Worm (Caenorhabditis elegans): ENCODE data around the gene Y57G11C.1147.

Y57G11C.1147 gene

DNA sequence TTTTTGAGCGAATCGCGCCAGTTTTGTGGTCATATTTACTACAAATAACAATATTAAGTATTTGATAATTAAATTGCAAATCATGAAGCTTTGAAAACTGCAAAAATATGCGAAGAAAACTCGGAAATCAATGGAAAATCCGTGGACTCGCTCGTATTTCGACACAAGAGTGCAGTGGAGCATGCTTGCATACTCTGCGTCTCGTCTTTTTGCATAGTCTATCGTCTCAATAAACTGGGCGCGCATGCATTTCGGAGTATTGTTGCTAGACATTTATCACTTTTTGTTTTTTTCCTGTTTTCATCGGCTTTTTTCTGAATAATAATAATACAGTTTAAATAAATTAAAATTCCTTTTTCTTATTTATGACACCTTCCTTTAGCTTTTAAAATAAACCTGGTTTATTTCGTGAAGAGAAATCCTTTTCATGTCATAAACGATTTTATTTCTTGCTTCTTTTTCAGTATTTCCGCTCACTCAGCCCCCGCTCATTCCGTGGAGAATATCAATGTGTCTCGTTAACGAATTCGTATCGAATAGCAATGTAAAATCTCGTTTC, 29.5 kb downstream of the Y57G11C.1147 start, which contains the start of the genes mrps-7 and Y57G11C.3:
TSS of gene mrps-7 (minus strand) at position 38 of the 559 bp plus-strand sequence.
TSS of gene Y57G11C.3 (plus strand) at position 509 of the 559 bp plus-strand sequence.
- TF ChIP-seq unc-42 (tag; optimal IDR thresholded peaks at IDR 0.05) (peak; percentile 49), pha-4 (tag; optimal IDR thresholded peaks at IDR 0.05) (no peak), lin-11 (tag; optimal IDR thresholded peaks at IDR 0.05) (no peak), fax-1 (tag; optimal IDR thresholded peaks at IDR 0.05) (no peak), dmd-4 (tag; optimal IDR thresholded peaks at IDR 0.05; ENCODE audit: borderline replicate concordance) (no peak), ref-2 (tag; optimal IDR thresholded peaks at IDR 0.05) (no peak), hlh-30 (tag; optimal IDR thresholded peaks at IDR 0.05; ENCODE audit: insufficient read depth) (peak; percentile 44), sox-4 (tag; optimal IDR thresholded peaks at IDR 0.05) (no peak), ceh-48 (tag; optimal IDR thresholded peaks at IDR 0.05) (peak; percentile 72), mec-3 (tag; optimal IDR thresholded peaks at IDR 0.05; ENCODE audit: borderline replicate concordance) (no peak), ceh-6 (GFP tag; optimal IDR thresholded peaks at IDR 0.05) (no peak), pag-3 (tag; optimal IDR thresholded peaks at IDR 0.05; ENCODE audit: borderline replicate concordance) (no peak), ets-4 (tag; optimal IDR thresholded peaks at IDR 0.05) (no peak), pqm-1 (tag; optimal IDR thresholded peaks at IDR 0.05) (no peak), ceh-22 (tag; optimal IDR thresholded peaks at IDR 0.05) (no peak), che-1 (tag; optimal IDR thresholded peaks at IDR 0.05) (no peak), odd-2 (tag; optimal IDR thresholded peaks at IDR 0.05) (no peak), C38D4.7 (GFP tag; optimal IDR thresholded peaks at IDR 0.05) (no peak), ceh-24 (tag; optimal IDR thresholded peaks at IDR 0.05) (no peak), ceh-14 (tag; optimal IDR thresholded peaks at IDR 0.05) (no peak), F13H6.1 (tag; optimal IDR thresholded peaks at IDR 0.05) (no peak), zip-5 (tag; optimal IDR thresholded peaks at IDR 0.05) (no peak), ttx-3 (tag; optimal IDR thresholded peaks at IDR 0.05) (no peak), tbx-7 (tag; optimal IDR thresholded peaks at IDR 0.05) (no peak), ceh-18 (tag; optimal IDR thresholded peaks at IDR 0.05) (peak; percentile 54), unc-3 (GFP tag; conservative IDR thresholded peaks at IDR 0.05) (no peak), unc-3 (tag; optimal IDR thresholded peaks at IDR 0.05) (no peak), ceh-9 (tag; optimal IDR thresholded peaks at IDR 0.05) (no peak), ceh-45 (GFP tag; IDR thresholded peaks at IDR 0.05) (no peak), nfya-1 (tag; optimal IDR thresholded peaks at IDR 0.05) (peak; percentile 80), ceh-30 (tag; optimal IDR thresholded peaks at IDR 0.05) (peak; percentile 84), rnt-1 (tag; optimal IDR thresholded peaks at IDR 0.05) (no peak), pat-9 (tag; optimal IDR thresholded peaks at IDR 0.05) (no peak), ama-1 (optimal IDR thresholded peaks at IDR 0.05) (no peak), elt-2 (tag; optimal IDR thresholded peaks at IDR 0.05) (peak; percentile 51), pha-2 (tag; optimal IDR thresholded peaks at IDR 0.05) (no peak), fkh-6 (tag; optimal IDR thresholded peaks at IDR 0.05) (no peak), hlh-6 (tag; optimal IDR thresholded peaks at IDR 0.05) (no peak), dve-1 (tag; optimal IDR thresholded peaks at IDR 0.05) (peak; percentile 79), ceh-19 (GFP tag; optimal IDR thresholded peaks at IDR 0.05) (no peak), K09A11.1 (tag; optimal IDR thresholded peaks at IDR 0.05; ENCODE audit: insufficient read depth) (no peak), pax-1 (tag; optimal IDR thresholded peaks at IDR 0.05) (peak; percentile 80), syd-9 (tag; optimal IDR thresholded peaks at IDR 0.05) (no peak), unc-55 (GFP tag; optimal IDR thresholded peaks at IDR 0.05) (peak; percentile 81), sdc-2 (tag; optimal IDR thresholded peaks at IDR 0.05) (no peak), nhr-11 (tag; optimal IDR thresholded peaks at IDR 0.05) (no peak), eyg-1 (tag; optimal IDR thresholded peaks at IDR 0.05) (no peak), lim-6 (tag; optimal IDR thresholded peaks at IDR 0.05) (no peak), ceh-2 (tag; optimal IDR thresholded peaks at IDR 0.05) (no peak), ceh-31 (tag; optimal IDR thresholded peaks at IDR 0.05) (peak; percentile 57), unc-86 (tag; optimal IDR thresholded peaks at IDR 0.05) (peak; percentile 6), tbx-2 (tag; optimal IDR thresholded peaks at IDR 0.05) (peak; percentile 55), ztf-16 (tag; optimal IDR thresholded peaks at IDR 0.05) (peak; percentile 24), Y22D7AL.16 (tag; optimal IDR thresholded peaks at IDR 0.05) (no peak)
